Fruit fly (Drosophila melanogaster) whole organism, embryonic: ENCODE measurements around the gene CG1233.
A peak's percentile ranks its signal among the peaks of the same experiment; 100 is the strongest.

Experiments
- B-H2 ChIP-seq: fragments of 200-800 bp; sonication (Bioruptor generic); optimal IDR thresholded peaks from 2 replicates; lab custom pipeline; 2018; ENCODE audit warnings: missing biosample characterization, mild to moderate bottlenecking, missing genetic modification characterization
- Blimp-1 ChIP-seq: fragments of 200-800 bp; sonication (Bioruptor generic); optimal IDR thresholded peaks from 3 replicates; lab custom pipeline; 2018; ENCODE audit warnings: missing biosample characterization, missing genetic modification characterization, mild to moderate bottlenecking, moderate library complexity, missing genetic modification reagents
- CG10209 ChIP-seq: fragments of 200-800 bp; sonication (Bioruptor generic); optimal IDR thresholded peaks from 3 replicates; lab custom pipeline; 2017; ENCODE audit warnings: missing biosample characterization, mild to moderate bottlenecking, missing genetic modification characterization, missing genetic modification reagents
- CG10321 ChIP-seq: fragments of 200-800 bp; sonication (Bioruptor generic); IDR thresholded peaks from 2 replicates; pipeline ENCODE4 v1.3.6; 2022; ENCODE audit warnings: missing biosample characterization, missing genetic modification characterization
- CG10959 ChIP-seq: fragments of 200-800 bp; sonication (Bioruptor generic); IDR thresholded peaks from 2 replicates; pipeline ENCODE4 v1.3.6; 2022; ENCODE audit warnings: missing biosample characterization, missing genetic modification characterization
- CG16779 ChIP-seq: fragments of 200-800 bp; sonication (Bioruptor generic); IDR thresholded peaks from 2 replicates; pipeline ENCODE4 v1.3.6; 2022; ENCODE audit warnings: missing biosample characterization, missing genetic modification characterization
- CG3163 ChIP-seq: fragments of 200-800 bp; sonication (Bioruptor generic); optimal IDR thresholded peaks from 3 replicates; lab custom pipeline; 2016; ENCODE audit warnings: missing biosample characterization, missing genetic modification characterization
- CG6813 ChIP-seq: fragments of 200-800 bp; sonication (Bioruptor generic); optimal IDR thresholded peaks from 2 replicates; lab custom pipeline; 2017; ENCODE audit warnings: missing biosample characterization, missing genetic modification characterization, mild to moderate bottlenecking, moderate library complexity, missing genetic modification reagents
- CG7357 ChIP-seq: fragments of 200-800 bp; sonication (Bioruptor generic); IDR thresholded peaks from 3 replicates; pipeline ENCODE4 v1.3.6; 2022; ENCODE audit warnings: missing biosample characterization, missing genetic modification characterization
- CG8924 ChIP-seq: fragments of 200-800 bp; optimal IDR thresholded peaks from 3 replicates; lab custom pipeline; 2019; ENCODE audit warnings: missing biosample characterization, mild to moderate bottlenecking, missing genetic modification characterization, moderate library complexity
- CG9609 ChIP-seq: fragments of 200-800 bp; sonication (Bioruptor generic); optimal IDR thresholded peaks from 3 replicates; lab custom pipeline; 2016; ENCODE audit warnings: missing biosample characterization, missing genetic modification characterization
- D19A ChIP-seq: fragments of 200-800 bp; optimal IDR thresholded peaks from 3 replicates; lab custom pipeline; 2019; ENCODE audit warnings: missing biosample characterization, mild to moderate bottlenecking, missing genetic modification characterization, moderate library complexity
- Dfd ChIP-seq, 2 experiments: fragments of >200 bp; optimal IDR thresholded peaks; 2 replicates each; lab custom pipeline; 2017; ENCODE audit warnings: missing biosample characterization in 2 of 2, missing genetic modification characterization in 2 of 2
- Drgx ChIP-seq: fragments of 200-800 bp; sonication (Bioruptor generic); IDR thresholded peaks from 2 replicates; pipeline ENCODE4 v1.3.6; 2022; ENCODE audit warnings: missing biosample characterization, missing genetic modification characterization
- E2f1 ChIP-seq: fragments of 200-800 bp; sonication (Bioruptor generic); IDR thresholded peaks from 2 replicates; pipeline ENCODE4 v1.3.6; 2022; ENCODE audit warnings: missing biosample characterization, missing genetic modification characterization
- Hand ChIP-seq: fragments of 200-800 bp; sonication (Bioruptor generic); optimal IDR thresholded peaks from 2 replicates; lab custom pipeline; 2017; ENCODE audit warnings: mild to moderate bottlenecking, missing biosample characterization, missing genetic modification reagents, missing genetic modification characterization
- Jarid2 ChIP-seq: fragments of 200-800 bp; sonication (Bioruptor generic); optimal IDR thresholded peaks from 3 replicates; lab custom pipeline; 2017; ENCODE audit warnings: mild to moderate bottlenecking, missing biosample characterization, missing genetic modification reagents, missing genetic modification characterization
- NK7.1 ChIP-seq: fragments of 200-800 bp; sonication (Bioruptor generic); optimal IDR thresholded peaks from 3 replicates; lab custom pipeline; 2016; ENCODE audit warnings: missing biosample characterization, missing genetic modification characterization
- Nf-YC ChIP-seq: fragments of 200-800 bp; optimal IDR thresholded peaks from 3 replicates; lab custom pipeline; 2019; ENCODE audit warnings: missing biosample characterization, mild to moderate bottlenecking, missing genetic modification characterization, moderate library complexity
- Optix ChIP-seq: fragments of 200-800 bp; sonication (Bioruptor generic); IDR thresholded peaks from 3 replicates; pipeline ENCODE4 v1.3.6; 2022; ENCODE audit warnings: missing biosample characterization, missing genetic modification characterization
- Ravus ChIP-seq: fragments of 200-800 bp; sonication (Bioruptor generic); IDR thresholded peaks from 2 replicates; pipeline ENCODE4 v1.3.6; 2022; ENCODE audit warnings: missing biosample characterization, missing genetic modification characterization
- Rfx ChIP-seq: fragments of 200-800 bp; sonication (Bioruptor generic); IDR thresholded peaks from 2 replicates; pipeline ENCODE4 v1.3.6; 2022; ENCODE audit warnings: missing biosample characterization, missing genetic modification characterization
- Scr ChIP-seq: fragments of 200-800 bp; sonication (Bioruptor generic); IDR thresholded peaks from 2 replicates; pipeline ENCODE4 v1.3.6; 2022; ENCODE audit warnings: missing biosample characterization, missing genetic modification characterization; ENCODE audit not compliant: partially characterized antibody
- Trl ChIP-seq, 3 experiments: fragments of >200 bp in 2 of 3; fragments of 200-800 bp in 1 of 3; sonication (Bioruptor generic) in 1 of 3; optimal IDR thresholded peaks; 2 replicates in 1 of 3; 3 replicates in 2 of 3; lab custom pipeline; 2016 to 2017; ENCODE audit warnings: missing biosample characterization in 1 of 3, missing genetic modification characterization in 1 of 3
- Xrp1 ChIP-seq: fragments of 200-800 bp; sonication (Bioruptor generic); IDR thresholded peaks from 2 replicates; pipeline ENCODE4 v1.3.6; 2022; ENCODE audit warnings: missing biosample characterization, missing genetic modification characterization
- bigmax ChIP-seq: fragments of 200-800 bp; sonication (Bioruptor generic); optimal IDR thresholded peaks from 2 replicates; lab custom pipeline; 2018; ENCODE audit warnings: missing biosample characterization, mild to moderate bottlenecking, missing genetic modification characterization
- chm ChIP-seq: fragments of 200-800 bp; sonication (Bioruptor generic); IDR thresholded peaks from 2 replicates; pipeline ENCODE4 v1.3.6; 2022; ENCODE audit warnings: missing biosample characterization, missing genetic modification characterization
- corto ChIP-seq: fragments of 200-800 bp; sonication (Bioruptor generic); optimal IDR thresholded peaks from 2 replicates; lab custom pipeline; 2016; ENCODE audit warnings: missing biosample characterization, mild to moderate bottlenecking, missing genetic modification characterization, moderate library complexity
- dysf ChIP-seq: fragments of 200-800 bp; sonication (Bioruptor generic); IDR thresholded peaks from 3 replicates; pipeline ENCODE4 v1.3.6; 2022; ENCODE audit warnings: missing biosample characterization, missing genetic modification characterization
- exex ChIP-seq: fragments of 200-800 bp; sonication (Bioruptor generic); optimal IDR thresholded peaks from 4 replicates; lab custom pipeline; 2018; ENCODE audit warnings: missing biosample characterization, mild to moderate bottlenecking, missing genetic modification characterization, moderate library complexity
- eyg ChIP-seq: fragments of 200-800 bp; sonication (Bioruptor generic); optimal IDR thresholded peaks from 3 replicates; lab custom pipeline; 2016; ENCODE audit warnings: missing biosample characterization, missing genetic modification characterization
- gcm2 ChIP-seq: fragments of 200-800 bp; sonication (Bioruptor generic); optimal IDR thresholded peaks from 2 replicates; lab custom pipeline; 2016; ENCODE audit warnings: missing biosample characterization, missing genetic modification characterization
- gfzf ChIP-seq: fragments of 200-800 bp; sonication (Bioruptor generic); optimal IDR thresholded peaks from 2 replicates; lab custom pipeline; 2016; ENCODE audit warnings: missing biosample characterization, mild to moderate bottlenecking, missing genetic modification characterization, moderate library complexity
- h ChIP-seq: fragments of >200 bp; optimal IDR thresholded peaks from 2 replicates; lab custom pipeline; 2017
- her ChIP-seq: fragments of 200-800 bp; sonication (Bioruptor generic); optimal IDR thresholded peaks from 2 replicates; lab custom pipeline; 2016; ENCODE audit warnings: missing biosample characterization, missing genetic modification characterization
- nom ChIP-seq: fragments of 200-800 bp; sonication (Bioruptor generic); optimal IDR thresholded peaks from 2 replicates; lab custom pipeline; 2017; ENCODE audit warnings: missing biosample characterization, missing genetic modification characterization, mild to moderate bottlenecking, moderate library complexity, missing genetic modification reagents
- peb ChIP-seq: fragments of 200-800 bp; sonication (Bioruptor generic); IDR thresholded peaks from 2 replicates; pipeline ENCODE4 v1.3.6; 2022; ENCODE audit warnings: missing biosample characterization, missing genetic modification characterization
- pzg ChIP-seq: fragments of 200-800 bp; sonication (Bioruptor generic); optimal IDR thresholded peaks from 3 replicates; lab custom pipeline; 2018; ENCODE audit warnings: missing biosample characterization, mild to moderate bottlenecking, missing genetic modification characterization, moderate library complexity
- row ChIP-seq: fragments of 200-800 bp; sonication (Bioruptor generic); IDR thresholded peaks from 3 replicates; pipeline ENCODE4 v1.3.6; 2022; ENCODE audit warnings: missing biosample characterization, missing genetic modification characterization
- seq ChIP-seq: fragments of 200-800 bp; sonication (Bioruptor generic); IDR thresholded peaks from 2 replicates; pipeline ENCODE4 v1.3.6; 2022; ENCODE audit warnings: missing biosample characterization, missing genetic modification characterization
- slbo ChIP-seq: fragments of 200-800 bp; sonication (Bioruptor generic); IDR thresholded peaks from 2 replicates; pipeline ENCODE4 v1.3.6; 2022; ENCODE audit warnings: missing biosample characterization, missing genetic modification characterization
- stwl ChIP-seq: fragments of 200-800 bp; sonication (Bioruptor generic); optimal IDR thresholded peaks from 3 replicates; lab custom pipeline; 2018; ENCODE audit warnings: missing biosample characterization, mild to moderate bottlenecking, missing genetic modification characterization, moderate library complexity
- tap ChIP-seq: fragments of 200-800 bp; optimal IDR thresholded peaks from 3 replicates; lab custom pipeline; 2019; ENCODE audit warnings: missing biosample characterization, mild to moderate bottlenecking, missing genetic modification characterization, moderate library complexity
- tna ChIP-seq: fragments of 200-800 bp; sonication (Bioruptor generic); IDR thresholded peaks from 2 replicates; pipeline ENCODE4 v1.3.6; 2022; ENCODE audit warnings: missing biosample characterization, missing genetic modification characterization; ENCODE audit not compliant: partially characterized antibody
- unc-4 ChIP-seq: fragments of 200-800 bp; sonication (Bioruptor generic); IDR thresholded peaks from 2 replicates; pipeline ENCODE4 v1.3.6; 2022; ENCODE audit warnings: missing biosample characterization, missing genetic modification characterization; ENCODE audit not compliant: partially characterized antibody
- wek ChIP-seq: fragments of 200-800 bp; sonication (Bioruptor generic); optimal IDR thresholded peaks from 3 replicates; lab custom pipeline; 2018; ENCODE audit warnings: missing biosample characterization, mild to moderate bottlenecking, missing genetic modification characterization, moderate library complexity
- zen ChIP-seq: fragments of 200-800 bp; sonication (Bioruptor generic); optimal IDR thresholded peaks from 3 replicates; lab custom pipeline; 2018; ENCODE audit warnings: missing biosample characterization, mild to moderate bottlenecking, missing genetic modification characterization, moderate library complexity
- zen2 ChIP-seq: fragments of 200-800 bp; sonication (Bioruptor generic); IDR thresholded peaks from 3 replicates; pipeline ENCODE4 v1.3.6; 2022; ENCODE audit warnings: missing biosample characterization, missing genetic modification characterization; ENCODE audit not compliant: partially characterized antibody

CG1233 gene

DNA sequence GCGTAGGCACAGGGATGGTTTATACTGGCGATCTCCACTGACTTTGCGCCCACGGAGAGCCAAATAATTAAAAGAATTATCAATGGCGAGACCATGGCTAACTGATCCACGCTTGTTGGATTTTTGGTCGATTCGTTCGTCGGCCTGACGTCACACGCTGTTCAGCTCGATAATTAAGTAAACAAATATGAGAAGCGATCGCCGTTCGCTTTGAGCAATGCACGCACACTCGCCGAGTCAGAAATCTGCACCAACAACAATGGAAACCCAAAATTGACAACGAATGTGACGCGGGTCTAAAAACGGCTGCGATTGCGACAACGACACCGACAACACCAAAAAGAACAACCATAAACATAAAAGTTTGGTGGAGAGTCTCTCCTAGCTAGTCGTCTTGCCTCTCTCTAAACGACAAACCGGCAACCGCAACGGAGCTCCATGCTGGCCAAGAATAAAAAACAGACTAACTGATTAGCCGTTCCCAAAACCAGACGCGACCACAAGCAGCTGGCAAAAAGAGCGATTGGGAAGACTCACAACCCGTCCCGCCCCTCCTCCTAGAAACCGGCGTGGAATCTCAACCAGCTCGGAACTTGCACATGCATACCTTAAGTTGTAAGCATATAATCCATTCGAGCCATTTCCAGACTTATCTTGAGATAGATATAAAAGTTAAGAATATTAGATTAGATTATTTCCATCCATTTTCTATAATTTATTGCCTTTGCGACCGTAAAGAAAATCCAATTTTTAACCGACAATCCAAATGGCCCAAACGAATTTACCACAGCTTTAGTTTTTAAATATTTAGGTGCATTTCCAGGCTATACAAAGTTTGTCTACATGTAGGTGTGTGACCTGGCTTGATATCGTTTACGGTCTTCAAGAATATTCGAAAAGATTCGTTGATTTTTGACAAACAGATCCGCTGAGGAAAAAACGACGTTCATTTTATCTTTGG, 29.1 kb upstream of the CG1233 start, which contains the start of gene mthl9 (continued):
- TF ChIP-seq Nf-YC (tag; lab: Kevin White, UChicago): peak; percentile 2
- no peak for TF ChIP-seq E2f1
- TF ChIP-seq CG7357 (GFP tag; lab: Robert Waterston, UW): no peak
- TF ChIP-seq CG16779 (GFP tag; lab: Robert Waterston, UW): no peak
- TF ChIP-seq eyg (GFP tag; lab: Kevin White, UChicago): no peak
- peak; percentile 9 for TF ChIP-seq pzg (GFP tag; lab: Kevin White, UChicago)
- no peak for TF ChIP-seq NK7.1 (GFP tag; lab: Kevin White, UChicago)
- peak; percentile 11 for TF ChIP-seq tap (tag; lab: Kevin White, UChicago)
- peak; percentile 54 for TF ChIP-seq B-H2 (GFP tag; lab: Kevin White, UChicago)
- TF ChIP-seq zen: no peak
- TF ChIP-seq gcm2: no peak
- TF ChIP-seq Dfd (GFP tag; optimal IDR thresholded peaks at IDR 0.05; lab: Kevin White, UChicago): no peak
- TF ChIP-seq Jarid2 (GFP tag; lab: Kevin White, UChicago): peak; percentile 60
- no peak for TF ChIP-seq peb (GFP tag; lab: Robert Waterston, UW)
- peak; percentile 10 for TF ChIP-seq CG8924
- TF ChIP-seq stwl (tag; lab: Kevin White, UChicago): peak; percentile 26
- TF ChIP-seq CG3163 (GFP tag; lab: Kevin White, UChicago): no peak
- no peak for TF ChIP-seq zen2 (GFP tag; lab: Robert Waterston, UW)
- TF ChIP-seq her (GFP tag; lab: Kevin White, UChicago): peak; percentile 3
- no peak for TF ChIP-seq CG10959 (GFP tag; lab: Robert Waterston, UW)
- peak; percentile 32 for TF ChIP-seq gfzf (GFP tag; lab: Kevin White, UChicago)
- TF ChIP-seq CG6813 (GFP tag; lab: Kevin White, UChicago): no peak
- peak; percentile 68 for TF ChIP-seq nom (GFP tag; lab: Kevin White, UChicago)
- 0 out of 2 replicates have a peak, but pooled peaks have one; percentile 24 for TF ChIP-seq Scr
- no peak for TF ChIP-seq CG9609 (GFP tag; lab: Kevin White, UChicago)
- no peak for TF ChIP-seq Optix
- peak; percentile 38 for TF ChIP-seq Hand (GFP tag; lab: Kevin White, UChicago)
- no peak for TF ChIP-seq Drgx (GFP tag; lab: Robert Waterston, UW)
- TF ChIP-seq tna: peak; percentile 32; the same call in 1 of the 2 replicates
- TF ChIP-seq unc-4 (GFP tag; lab: Robert Waterston, UW): 0 out of 2 replicates have a peak, but pooled peaks have one; percentile 51
- TF ChIP-seq h (lab: Kevin White, UChicago): no peak
- TF ChIP-seq CG10321 (GFP tag; lab: Robert Waterston, UW): no peak
- TF ChIP-seq Blimp-1: no peak
- no peak for TF ChIP-seq D19A (tag; lab: Kevin White, UChicago)
- peak; percentile 10 for TF ChIP-seq corto
- peak; percentile 36; the same call in 1 of the 2 replicates for TF ChIP-seq slbo
- TF ChIP-seq dysf (GFP tag; lab: Robert Waterston, UW): no peak
- peak; percentile 58 for TF ChIP-seq exex (tag; lab: Kevin White, UChicago)
- peak in 1 of 2 experiments; percentile 75 for TF ChIP-seq Trl (optimal IDR thresholded peaks at IDR 0.05; lab: Kevin White, UChicago)
- TF ChIP-seq Trl (GFP tag; optimal IDR thresholded peaks at IDR 0.05; lab: Kevin White, UChicago): peak; percentile 41
- TF ChIP-seq row: 0 out of 3 replicates have a peak, but pooled peaks have one; percentile 37
- TF ChIP-seq wek (GFP tag; lab: Kevin White, UChicago): no peak
- no peak for TF ChIP-seq Ravus (GFP tag; lab: Robert Waterston, UW)
- 0 out of 2 replicates have a peak, but pooled peaks have one; percentile 19 for TF ChIP-seq seq (GFP tag; lab: Robert Waterston, UW)
- TF ChIP-seq Rfx (GFP tag; lab: Robert Waterston, UW): peak; percentile 26; the same call in 1 of the 2 replicates
- no peak for TF ChIP-seq CG10209 (GFP tag; lab: Kevin White, UChicago)
- no peak for TF ChIP-seq bigmax
- peak; percentile 36; the same call in 1 of the 2 replicates for TF ChIP-seq chm
- no peak for TF ChIP-seq Xrp1 (GFP tag; lab: Robert Waterston, UW)
